Fruit fly (Drosophila melanogaster): ENCODE results near the gene Fuca.

Fuca gene

dm6 chr3L:11533704-11534319, 11.3 kb upstream of the Fuca start (continued):
- no peak for TF ChIP-seq Antp (GFP tag; optimal IDR thresholded peaks at IDR 0.05)
- no peak for TF ChIP-seq ATbp (GFP tag; optimal IDR thresholded peaks at IDR 0.05)
- TF ChIP-seq CG9932 (GFP tag; IDR thresholded peaks at IDR 0.05): peak; percentile 63
- no peak for TF ChIP-seq twi (tag; optimal IDR thresholded peaks at IDR 0.05)
- TF ChIP-seq phol (tag; optimal IDR thresholded peaks at IDR 0.05): peak; percentile 19
- TF ChIP-seq bab2 (GFP tag; optimal IDR thresholded peaks at IDR 0.05): no peak
- TF ChIP-seq wor (GFP tag; IDR thresholded peaks at IDR 0.05): no peak
- 0 out of 3 replicates have a peak, but pooled peaks have one; percentile 14 for TF ChIP-seq CG34224 (GFP tag; IDR thresholded peaks at IDR 0.05; ENCODE audit: partially characterized antibody)
- TF ChIP-seq mld (GFP tag; IDR thresholded peaks at IDR 0.05; ENCODE audit: partially characterized antibody): no peak
- no peak for TF ChIP-seq CTCF (GFP tag; optimal IDR thresholded peaks at IDR 0.05)
- TF ChIP-seq bowl (GFP tag; IDR thresholded peaks at IDR 0.05): 0 out of 2 replicates have a peak, but pooled peaks have one; percentile 31
- TF ChIP-seq ara (GFP tag; IDR thresholded peaks at IDR 0.05): no peak
- peak; percentile 29 for TF ChIP-seq scrt (GFP tag; optimal IDR thresholded peaks at IDR 0.05)
- TF ChIP-seq al (GFP tag; IDR thresholded peaks at IDR 0.05): peak; percentile 50; the same call in 1 of the 2 replicates
- TF ChIP-seq peb (GFP tag; IDR thresholded peaks at IDR 0.05): no peak
- TF ChIP-seq CG13296 (GFP tag; optimal IDR thresholded peaks at IDR 0.05): peak; percentile 59
- TF ChIP-seq hb (GFP tag; IDR thresholded peaks at IDR 0.05; ENCODE audit: partially characterized antibody): no peak
- TF ChIP-seq CG10267 (tag; optimal IDR thresholded peaks at IDR 0.05): peak; percentile 20
- no peak for TF ChIP-seq pros (GFP tag; optimal IDR thresholded peaks at IDR 0.05)
- TF ChIP-seq Med (GFP tag): peak; percentile 84
- peak; percentile 68 for TF ChIP-seq grau (tag; optimal IDR thresholded peaks at IDR 0.05)
- TF ChIP-seq CG1024 (GFP tag; IDR thresholded peaks at IDR 0.05): no peak
- TF ChIP-seq CG3726 (GFP tag; IDR thresholded peaks at IDR 0.05): no peak
- no peak for TF ChIP-seq tup (GFP tag; optimal IDR thresholded peaks at IDR 0.05)
- no peak; the same call in 1 of the 2 replicates for TF ChIP-seq Oaz (GFP tag; IDR thresholded peaks at IDR 0.05)
- no peak for TF ChIP-seq MTF-1 (GFP tag; optimal IDR thresholded peaks at IDR 0.05; ENCODE audit: borderline replicate concordance)
- no peak for TF ChIP-seq CG10209 (GFP tag; optimal IDR thresholded peaks at IDR 0.05)
- TF ChIP-seq Elba2 (GFP tag; optimal IDR thresholded peaks at IDR 0.05): no peak
- peak; percentile 2 for TF ChIP-seq vfl (GFP tag; optimal IDR thresholded peaks at IDR 0.05)
- peak; percentile 1 for TF ChIP-seq CG12071 (GFP tag; optimal IDR thresholded peaks at IDR 0.05)
- no peak for TF ChIP-seq CG10321 (GFP tag; IDR thresholded peaks at IDR 0.05)
- TF ChIP-seq Dref (GFP tag; IDR thresholded peaks at IDR 0.05): no peak
- peak; percentile 38 for TF ChIP-seq CG12659 (GFP tag; optimal IDR thresholded peaks at IDR 0.05)
- no peak for TF ChIP-seq CG15601 (tag; optimal IDR thresholded peaks at IDR 0.05)
- TF ChIP-seq pnt (GFP tag; optimal IDR thresholded peaks at IDR 0.05): peak; percentile 36
- peak; percentile 41 for TF ChIP-seq Fer3 (tag; optimal IDR thresholded peaks at IDR 0.05)
- no peak for TF ChIP-seq ato (GFP tag; IDR thresholded peaks at IDR 0.05; ENCODE audit: partially characterized antibody)
- no peak for TF ChIP-seq NC2β (GFP tag; optimal IDR thresholded peaks at IDR 0.05)
- peak; percentile 51 for TF ChIP-seq sob (GFP tag; IDR thresholded peaks at IDR 0.05)
- no peak for TF ChIP-seq wdn (GFP tag; IDR thresholded peaks at IDR 0.05)
- no peak for TF ChIP-seq Rx (GFP tag; IDR thresholded peaks at IDR 0.05)
- TF ChIP-seq nom (GFP tag; optimal IDR thresholded peaks at IDR 0.05): no peak
- TF ChIP-seq CG10147 (GFP tag; optimal IDR thresholded peaks at IDR 0.05): peak; percentile 23
- peak; percentile 78 for TF ChIP-seq CG34376 (GFP tag; optimal IDR thresholded peaks at IDR 0.05)
- TF ChIP-seq trem (tag; optimal IDR thresholded peaks at IDR 0.05): no peak
- TF ChIP-seq fd102C (GFP tag; optimal IDR thresholded peaks at IDR 0.05): no peak
- peak; percentile 4 for TF ChIP-seq bcd (GFP tag; optimal IDR thresholded peaks at IDR 0.05)
- TF ChIP-seq C15 (GFP tag; IDR thresholded peaks at IDR 0.05): no peak
- TF ChIP-seq tin (GFP tag; optimal IDR thresholded peaks at IDR 0.05): no peak
- no peak for TF ChIP-seq CrebB (tag; optimal IDR thresholded peaks at IDR 0.05)
- no peak for TF ChIP-seq sisA (GFP tag; IDR thresholded peaks at IDR 0.05)
